Worm (Caenorhabditis elegans): ENCODE measurements around the gene acp-4.

The acp-4 gene

ce11 chrII:8481033-8481708 lies 46.3 kb upstream of the acp-4 start (continued):
- no peak for TF ChIP-seq nhr-42 (GFP tag; IDR thresholded peaks at IDR 0.05)
- TF ChIP-seq zip-2 (tag; optimal IDR thresholded peaks at IDR 0.05) = no peak
- no peak for TF ChIP-seq tag-97 (GFP tag; IDR thresholded peaks at IDR 0.05)
- no peak for TF ChIP-seq ceh-32 (tag; optimal IDR thresholded peaks at IDR 0.05; ENCODE audit: poor library complexity)
- peak; percentile 56 for TF ChIP-seq nhr-48 (tag; optimal IDR thresholded peaks at IDR 0.05)
- peak in 1 of 2 experiments; percentile 87 for TF ChIP-seq daf-16 (GFP tag; optimal IDR thresholded peaks at IDR 0.05)
- peak; percentile 70 for TF ChIP-seq daf-16 (tag; optimal IDR thresholded peaks at IDR 0.05)
- TF ChIP-seq mep-1 (tag; optimal IDR thresholded peaks at IDR 0.05) = peak; percentile 37
- TF ChIP-seq jun-1 (tag; optimal IDR thresholded peaks at IDR 0.05) = no peak
- no peak for TF ChIP-seq zfp-2 (tag; optimal IDR thresholded peaks at IDR 0.05)
- no peak for TF ChIP-seq madf-9 (GFP tag; conservative IDR thresholded peaks at IDR 0.05)

- TF ChIP-seq set-16 (GFP tag; IDR thresholded peaks at IDR 0.05) (no peak), lin-1 (GFP tag; IDR thresholded peaks at IDR 0.05) (no peak), aha-1 (tag) (peak; percentile 93), Y105C5A.15 (GFP tag; IDR thresholded peaks at IDR 0.05) (0 out of 2 replicates have a peak, but pooled peaks have one; percentile 8), cey-2 (tag; optimal IDR thresholded peaks at IDR 0.05; ENCODE audit: borderline replicate concordance, insufficient read depth) (no peak), duxl-1 (tag; optimal IDR thresholded peaks at IDR 0.05; ENCODE audit: poor library complexity) (no peak), nhr-102 (tag; optimal IDR thresholded peaks at IDR 0.05) (no peak), unc-62 (GFP tag; optimal IDR thresholded peaks at IDR 0.05 in 1 of 2) (peak in 1 of 2 experiments; percentile 11), unc-62 (tag; optimal IDR thresholded peaks at IDR 0.05) (no peak), F49E8.2 (tag; optimal IDR thresholded peaks at IDR 0.05; ENCODE audit: borderline replicate concordance) (no peak), dmd-8 (GFP tag; IDR thresholded peaks at IDR 0.05) (no peak), spr-1 (tag; optimal IDR thresholded peaks at IDR 0.05) (no peak), skn-1 (tag; optimal IDR thresholded peaks at IDR 0.05) (no peak), ctbp-1 (GFP tag; IDR thresholded peaks at IDR 0.05) (no peak)
Measured at ce11 chrII:8480166-8480565, 45.3 kb upstream of the acp-4 start, which contains the start of gene lact-4. TSS of gene lact-4 (minus strand) at chrII:8480478.

ce11 chrII:8479337-8479736 lies 44.4 kb upstream of the acp-4 start:
- TF ChIP-seq daf-12 (tag; optimal IDR thresholded peaks at IDR 0.05) (no peak), daf-16 (GFP tag; optimal IDR thresholded peaks at IDR 0.05) (no peak), daf-16 (tag; optimal IDR thresholded peaks at IDR 0.05) (peak; percentile 29), hlh-30 (tag; optimal IDR thresholded peaks at IDR 0.05; ENCODE audit: insufficient read depth) (no peak), lsy-2 (tag; optimal IDR thresholded peaks at IDR 0.05) (peak in 1 of 2 experiments; percentile 6), mes-2 (tag; optimal IDR thresholded peaks at IDR 0.05; ENCODE audit: poor library complexity, severe bottlenecking) (no peak), aly-2 (tag; optimal IDR thresholded peaks at IDR 0.05) (no peak), vab-7 (GFP tag; IDR thresholded peaks at IDR 0.05) (peak; percentile 18; the same call in 1 of the 2 replicates), lin-13 (GFP tag; optimal IDR thresholded peaks at IDR 0.05) (no peak)

- TF ChIP-seq nhr-28 (tag; optimal IDR thresholded peaks at IDR 0.05) (no peak), dve-1 (tag; optimal IDR thresholded peaks at IDR 0.05; ENCODE audit: insufficient read depth) (no peak), daf-16 (GFP tag; optimal IDR thresholded peaks at IDR 0.05) (no peak), daf-16 (tag; optimal IDR thresholded peaks at IDR 0.05) (no peak), F37D6.2 (tag; optimal IDR thresholded peaks at IDR 0.05) (no peak), mxl-3 (GFP tag; optimal IDR thresholded peaks at IDR 0.05) (no peak), zfp-3 (GFP tag; conservative IDR thresholded peaks at IDR 0.05) (no peak), Y48G9A.11 (GFP tag; IDR thresholded peaks at IDR 0.05) (no peak), lin-38 (GFP tag; IDR thresholded peaks at IDR 0.05) (no peak)
Measured at ce11 chrII:8475306-8475822, 40.5 kb upstream of the acp-4 start, which contains the start of the genes M05D6.1 and M05D6.3. TSS of gene M05D6.1 (minus strand) at chrII:8475406. TSS of gene M05D6.3 (plus strand) at chrII:8475772.
